Fruit fly (Drosophila melanogaster) S2 (cell line): ENCODE results near the gene CG5399.

Experiments
- CG8478 ChIP-seq: fragments of >200 bp; optimal IDR thresholded peaks from 2 replicates; lab custom pipeline; 2018
- CTCF ChIP-seq, 2 experiments: fragments of >200 bp; optimal IDR thresholded peaks; 2 replicates each; lab custom pipeline; 2018

- TF ChIP-seq CG8478 (lab: Kevin White, UChicago) (no peak), CTCF (optimal IDR thresholded peaks at IDR 0.05; lab: Kevin White, UChicago) (no peak)
Observed at dm6 chr3R:15653768-15654387, 41.2 kb upstream of the CG5399 start.
